Worm (Caenorhabditis elegans) whole organism, dauer: ENCODE data around the gene K05F1.13.
"Not testable (repeated sequence)": the region's sequence is repeated elsewhere in the genome, so short reads cannot be mapped to it uniquely, and the experiment has no call there.

Experiments
- unc-62 ChIP-seq: sonication (generic microtip); optimal IDR thresholded peaks from 2 replicates; lab custom pipeline; 2017; ENCODE audit warnings: missing biosample characterization, missing genetic modification reagents, missing genetic modification characterization

K05F1.13 gene

DNA sequence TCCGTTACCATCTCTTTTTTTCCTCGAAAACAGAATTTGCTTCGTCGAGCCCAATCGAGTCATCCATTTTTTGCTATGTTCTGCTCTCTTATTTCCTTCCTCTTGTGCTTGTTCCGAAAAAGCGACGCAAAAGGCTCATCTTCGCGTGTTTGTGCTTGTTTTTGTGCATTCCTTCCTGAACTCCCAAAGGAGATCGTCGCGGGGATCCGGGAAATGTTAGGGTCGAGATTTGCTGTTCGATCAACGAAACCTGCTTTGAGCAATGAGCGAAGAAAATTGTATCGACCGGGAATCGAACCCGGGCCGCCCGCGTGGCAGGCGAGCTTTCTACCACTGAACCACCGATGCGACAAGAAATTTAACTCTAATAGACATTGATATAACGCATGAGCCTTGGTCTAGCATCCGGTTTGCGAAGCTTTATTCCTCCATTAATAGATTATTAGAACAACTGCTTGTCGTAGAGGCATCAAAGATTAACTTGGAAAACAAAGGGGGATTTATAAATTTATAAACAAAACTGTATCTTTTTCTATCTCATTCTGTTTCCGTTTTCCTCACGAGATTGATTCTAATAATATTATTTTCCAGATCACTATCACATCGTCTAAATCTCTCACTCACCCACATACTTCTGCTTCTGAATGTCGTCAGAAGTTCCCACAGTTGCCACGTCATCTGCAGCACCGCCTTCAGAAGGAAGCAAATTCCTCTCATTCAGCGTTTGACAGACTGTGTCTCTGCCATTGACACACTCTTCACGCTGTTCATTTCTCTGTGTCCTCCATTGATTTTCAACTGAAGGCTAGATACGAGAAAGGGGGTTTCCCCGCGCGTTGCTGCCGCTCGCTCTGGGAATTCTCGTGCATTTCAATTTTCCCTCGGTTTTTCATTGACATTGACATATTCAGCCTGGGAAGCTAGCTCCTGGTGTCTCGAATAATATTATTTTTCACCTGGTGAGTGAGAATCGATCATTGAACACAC lies 6.7 kb upstream of the K05F1.13 start, which contains the start of gene K05F1.6:
TSS of gene K05F1.6 (plus strand) at position 586 of the 987 bp plus-strand sequence.
- no peak for TF ChIP-seq unc-62 (GFP tag; lab: Kevin White, UChicago)

- TF ChIP-seq unc-62 (GFP tag; lab: Kevin White, UChicago): no peak
These were observed 3.4 kb upstream of the K05F1.13 start for ce11 chrII:5785504-5785903.

ce11 chrII:5790313-5790773 lies 1.4 kb downstream of the K05F1.13 start, which contains the start of gene lect-2:
Gene lect-2 (plus strand): TSS chrII:5790723.
- TF ChIP-seq unc-62 (GFP tag; lab: Kevin White, UChicago): no peak

ce11 chrII:5792490-5792889 lies 3.6 kb downstream of the K05F1.13 start, which contains the start of gene K05F1.14:
Gene K05F1.14 (minus strand): TSS chrII:5792590.
- TF ChIP-seq unc-62 (GFP tag; lab: Kevin White, UChicago): no peak

- TF ChIP-seq unc-62 (GFP tag; lab: Kevin White, UChicago): no peak
These were observed 5.3 kb downstream of the K05F1.13 start, which contains the start of gene acdh-8 for ce11 chrII:5794195-5794594. Gene acdh-8 (plus strand): TSS chrII:5794495.

DNA sequence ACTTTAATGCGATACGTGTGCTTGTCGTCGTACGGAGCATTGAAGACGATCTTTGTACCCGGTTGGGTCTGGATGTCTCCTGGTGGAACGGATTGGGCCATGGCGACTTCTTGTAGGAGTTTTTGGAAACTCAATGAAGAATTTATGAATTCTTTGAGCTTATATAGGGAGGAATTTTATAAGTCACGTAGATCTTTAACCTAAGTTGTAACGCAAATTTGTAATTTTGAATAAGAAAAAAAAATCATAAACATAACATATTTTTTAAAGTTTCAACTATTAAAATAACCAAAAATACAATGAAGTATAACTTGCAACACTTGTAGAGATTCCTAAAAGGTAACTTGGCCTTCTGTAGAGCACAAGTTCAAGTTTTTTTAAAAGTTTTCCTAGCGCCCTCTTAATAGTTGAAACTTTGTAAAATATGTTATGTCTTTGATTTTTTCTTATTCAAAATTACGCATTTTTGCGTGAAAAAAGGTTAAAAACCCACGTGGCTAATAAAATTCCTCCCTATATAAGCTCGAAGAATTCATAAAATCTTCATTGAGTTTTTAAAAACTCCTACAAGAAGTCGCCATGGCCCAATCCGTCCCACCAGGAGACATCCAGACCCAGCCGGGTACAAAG lies 8.5 kb downstream of the K05F1.13 start, which contains the start of the genes msp-63 and msp-142:
TSS of gene msp-63 (minus strand) at position 101 of the 630 bp plus-strand sequence.
TSS of gene msp-142 (plus strand) at position 580 of the 630 bp plus-strand sequence.
- no peak for TF ChIP-seq unc-62 (GFP tag; lab: Kevin White, UChicago)

DNA sequence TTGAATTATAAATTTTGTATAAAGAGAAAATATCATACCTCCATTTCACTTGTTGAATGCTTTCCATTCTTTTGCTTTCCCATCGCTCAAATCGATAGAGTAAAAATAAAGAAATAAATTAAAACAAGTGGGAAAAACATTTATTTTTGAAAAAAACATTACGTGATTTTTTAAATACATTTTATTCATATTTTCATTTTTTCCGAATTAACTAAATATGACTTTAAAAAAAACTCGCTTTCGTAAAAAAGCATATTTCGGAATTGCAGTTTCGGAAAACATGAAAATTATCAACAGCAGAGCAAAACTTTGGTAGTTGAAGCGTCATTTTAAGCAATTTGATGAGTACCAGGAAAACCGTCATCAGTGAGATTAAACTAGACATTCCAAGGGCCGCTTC lies 10.6 kb downstream of the K05F1.13 start, which contains the start of gene K05F1.8:
TSS of gene K05F1.8 (minus strand) at position 101 of the 400 bp plus-strand sequence.
- no peak for TF ChIP-seq unc-62 (GFP tag; lab: Kevin White, UChicago)

DNA sequence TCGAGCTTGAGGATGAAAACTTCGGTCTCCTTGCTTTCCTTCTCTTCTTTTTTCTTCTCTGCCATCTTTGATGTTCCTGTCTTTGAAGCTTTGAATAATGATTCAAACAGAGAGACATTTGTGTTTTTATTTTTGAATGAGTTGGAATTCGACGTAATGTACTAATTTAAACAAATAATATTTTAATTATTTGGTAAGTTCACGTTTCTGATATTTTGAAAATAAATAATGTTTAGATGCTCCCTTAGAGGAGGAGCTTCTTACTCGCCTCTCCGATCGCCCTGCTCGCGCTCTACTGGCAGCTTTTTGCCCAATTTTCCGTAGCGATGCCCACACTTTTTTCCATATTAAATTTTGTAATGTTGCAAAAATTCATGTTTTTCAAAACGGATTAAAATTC lies 12.2 kb downstream of the K05F1.13 start, which contains the start of the genes K05F1.9 and K05F1.1:
TSS of gene K05F1.9 (minus strand) at position 101 of the 400 bp plus-strand sequence.
TSS of gene K05F1.1 (plus strand) at position 308 of the 400 bp plus-strand sequence.
- no peak for TF ChIP-seq unc-62 (GFP tag; lab: Kevin White, UChicago)

ce11 chrII:5804288-5804687 lies 15.4 kb downstream of the K05F1.13 start:
- TF ChIP-seq unc-62 (GFP tag; lab: Kevin White, UChicago): no peak

- no peak for TF ChIP-seq unc-62 (GFP tag; lab: Kevin White, UChicago)
These were observed 16.4 kb downstream of the K05F1.13 start, which contains the start of gene K05F1.10 for ce11 chrII:5805303-5805702. Gene K05F1.10 (minus strand): TSS chrII:5805473.

DNA sequence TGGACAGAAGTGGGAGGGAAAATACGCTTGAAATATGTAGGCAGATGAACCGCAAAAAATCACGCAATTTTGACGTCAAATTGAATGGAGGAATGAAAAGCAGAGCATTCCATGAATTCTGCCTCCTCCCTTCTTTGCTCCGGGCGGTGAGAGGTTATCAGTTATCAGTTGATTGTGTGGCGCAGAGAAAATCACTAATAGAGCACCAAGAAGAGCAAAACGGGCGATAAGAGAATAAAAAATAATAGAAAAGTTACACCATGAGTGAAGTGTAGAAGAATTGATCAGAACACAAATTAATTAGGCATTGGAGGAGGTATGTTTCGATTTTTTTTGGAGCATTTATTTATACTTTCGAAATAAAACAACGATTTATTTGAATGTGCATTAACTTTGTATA lies 17.6 kb downstream of the K05F1.13 start:
- no peak for TF ChIP-seq unc-62 (GFP tag; lab: Kevin White, UChicago)

- no peak for TF ChIP-seq unc-62 (GFP tag; lab: Kevin White, UChicago)
These were observed 21.3 kb downstream of the K05F1.13 start, which contains the start of the genes msp-64 and ZK1248.5 for ce11 chrII:5810230-5810629. Gene msp-64 (minus strand): TSS chrII:5810330. Gene ZK1248.5 (plus strand): TSS chrII:5810514.

- TF ChIP-seq unc-62 (GFP tag; lab: Kevin White, UChicago): not testable (repeated sequence)
These were observed 26.5 kb downstream of the K05F1.13 start, which contains the start of gene wago-5 for ce11 chrII:5815382-5815781. Gene wago-5 (minus strand): TSS chrII:5815482.

ce11 chrII:5816346-5816745 lies 27.4 kb downstream of the K05F1.13 start, which contains the start of gene ZK1248.20:
Gene ZK1248.20 (plus strand): TSS chrII:5816646.
- no peak for TF ChIP-seq unc-62 (GFP tag; lab: Kevin White, UChicago)

- TF ChIP-seq unc-62 (GFP tag; lab: Kevin White, UChicago): no peak
These were observed 29.4 kb downstream of the K05F1.13 start, which contains the start of gene ZK1248.4 for ce11 chrII:5818298-5818697. Gene ZK1248.4 (plus strand): TSS chrII:5818598.
